Worm (Caenorhabditis elegans) whole organism, early embryonic: Measurements from ENCODE around the gene frpr-21.
"Not testable (repeated sequence)": the region's sequence is repeated elsewhere in the genome, so short reads cannot be mapped to it uniquely, and the experiment has no call there.

Experiments used
- F13C5.2 ChIP-seq: sonication (generic microtip); optimal IDR thresholded peaks from 2 replicates; lab custom pipeline; 2017; ENCODE audit warnings: mild to moderate bottlenecking, missing genetic modification characterization, inconsistent platforms, missing compliant biosample characterization
- aly-1 ChIP-seq: sonication (generic microtip); optimal IDR thresholded peaks from 2 replicates; lab custom pipeline; 2016; ENCODE audit warnings: missing genetic modification characterization, missing compliant biosample characterization
- ama-1 ChIP-seq: fragments of 150-350 bp; optimal IDR thresholded peaks from 2 replicates; lab custom pipeline; 2014
- ceh-36 ChIP-seq: sonication (generic microtip); optimal IDR thresholded peaks from 2 replicates; lab custom pipeline; 2016; ENCODE audit warnings: missing genetic modification characterization, inconsistent platforms, missing compliant biosample characterization
- ets-7 ChIP-seq: sonication (generic microtip); optimal IDR thresholded peaks from 2 replicates; lab custom pipeline; 2016; ENCODE audit warnings: missing genotype, missing genetic modification characterization, missing compliant biosample characterization
- hmbx-1 ChIP-seq: sonication (generic microtip); optimal IDR thresholded peaks from 2 replicates; lab custom pipeline; 2016; ENCODE audit warnings: mild to moderate bottlenecking, missing genetic modification characterization, missing compliant biosample characterization
- hmg-4 ChIP-seq: fragments of 200-800 bp; sonication (Bioruptor generic); optimal IDR thresholded peaks from 2 replicates; lab custom pipeline; 2018; ENCODE audit warnings: mild to moderate bottlenecking, missing genetic modification characterization, missing compliant biosample characterization
- tbx-37 ChIP-seq: fragments of 200-800 bp; sonication (Bioruptor generic); conservative IDR thresholded peaks from 2 replicates; pipeline ENCODE4 v1.3.6; 2022; ENCODE audit warnings: missing genetic modification reagents, missing genetic modification characterization, missing compliant biosample characterization
- tra-4 ChIP-seq: sonication (generic microtip); optimal IDR thresholded peaks from 2 replicates; lab custom pipeline; 2017; ENCODE audit warnings: missing genetic modification characterization, missing compliant biosample characterization

ce11 chrII:10442846-10443245 lies 21.0 kb upstream of the frpr-21 start, which contains the start of gene ZK673.1:
- TF ChIP-seq ceh-36; aly-1 (tag; lab: Kevin White, UChicago); F13C5.2 (tag; lab: Kevin White, UChicago); tbx-37 (GFP tag; lab: Robert Waterston, UW); tra-4 (tag; lab: Kevin White, UChicago); ama-1; ets-7 (tag; lab: Kevin White, UChicago); hmbx-1 (tag; lab: Kevin White, UChicago); hmg-4 (GFP tag; lab: Kevin White, UChicago): not testable (repeated sequence)
